Worm (Caenorhabditis elegans): ENCODE data around the gene sups-1.

ce11 chrX:5982799-5983198, 21.2 kb upstream of the sups-1 start:
- TF ChIP-seq sptf-1 (tag; optimal IDR thresholded peaks at IDR 0.05) (no peak), tbx-8 (GFP tag; optimal IDR thresholded peaks at IDR 0.05) (no peak), nhr-28 (tag; optimal IDR thresholded peaks at IDR 0.05) (no peak), unc-62 (GFP tag; optimal IDR thresholded peaks at IDR 0.05) (no peak), lin-13 (tag; optimal IDR thresholded peaks at IDR 0.05) (no peak), nhr-2 (tag; optimal IDR thresholded peaks at IDR 0.05) (no peak), ztf-11 (tag; optimal IDR thresholded peaks at IDR 0.05) (no peak), ceh-39 (tag; optimal IDR thresholded peaks at IDR 0.05) (no peak), blmp-1 (tag; optimal IDR thresholded peaks at IDR 0.05) (no peak), nhr-12 (tag; optimal IDR thresholded peaks at IDR 0.05) (no peak), nhr-76 (tag; optimal IDR thresholded peaks at IDR 0.05) (no peak), elt-1 (tag; optimal IDR thresholded peaks at IDR 0.05; ENCODE audit: borderline replicate concordance, insufficient read depth) (no peak)

All from whole organism, mixed stage, embryonic.